Worm (Caenorhabditis elegans) whole organism, L3 larva: ENCODE results near the gene T13C2.7.

Experiments used
- ama-1 ChIP-seq: fragments of 150-350 bp; optimal IDR thresholded peaks from 2 replicates; lab custom pipeline; 2018
- nhr-28 ChIP-seq: fragments of 150-350 bp; optimal IDR thresholded peaks from 2 replicates; lab custom pipeline; 2014; ENCODE audit warnings: missing biosample characterization, missing genetic modification characterization
- tbx-2 ChIP-seq: sonication (generic microtip); optimal IDR thresholded peaks from 2 replicates; lab custom pipeline; 2016; ENCODE audit warnings: mild to moderate bottlenecking, missing genetic modification characterization, missing compliant biosample characterization
- unc-62 ChIP-seq: fragments of 150-350 bp; sonication (generic microtip); optimal IDR thresholded peaks from 4 replicates; lab custom pipeline; 2014; ENCODE audit warnings: missing biosample characterization, missing genetic modification reagents, missing genetic modification characterization
- ztf-11 ChIP-seq: fragments of 150-350 bp; optimal IDR thresholded peaks from 2 replicates; lab custom pipeline; 2014; ENCODE audit warnings: missing biosample characterization, missing genetic modification characterization

ce11 chrII:6823233-6823632 is 44.0 kb downstream of the T13C2.7 start:
- TF ChIP-seq ztf-11 (tag; lab: Kevin White, UChicago): no peak
- TF ChIP-seq tbx-2 (tag; lab: Kevin White, UChicago): no peak
- TF ChIP-seq nhr-28: no peak
- TF ChIP-seq unc-62: peak; percentile 98
- TF ChIP-seq ama-1 (lab: Kevin White, UChicago): no peak
